Worm (Caenorhabditis elegans) whole organism, L1 larva: ENCODE data around the gene M176.11.

ENCODE experiments used
- F16B12.6 ChIP-seq: fragments of 150-350 bp; optimal IDR thresholded peaks from 2 replicates; lab custom pipeline; 2014; ENCODE audit warnings: missing biosample characterization, missing genetic modification characterization
- ama-1 ChIP-seq: fragments of 150-350 bp; optimal IDR thresholded peaks from 2 replicates; lab custom pipeline; 2014
- efl-1 ChIP-seq, 4 experiments: fragments of 150-350 bp; optimal IDR thresholded peaks in 3 of 4; peaks in 1 of 4; 1 replicate in 1 of 4; 2 replicates in 3 of 4; lab custom pipeline; 2014; ENCODE audit warnings: missing biosample characterization in 2 of 4, missing genetic modification characterization in 2 of 4, missing genetic modification reagents in 2 of 4
- elt-2 ChIP-seq: sonication (generic microtip); optimal IDR thresholded peaks from 2 replicates; lab custom pipeline; 2016; ENCODE audit warnings: missing genetic modification characterization, mild to moderate bottlenecking, inconsistent platforms, missing compliant biosample characterization, missing genetic modification reagents
- elt-3 ChIP-seq, 6 experiments: fragments of 150-350 bp in 1 of 6; sonication (generic microtip); optimal IDR thresholded peaks; 2 replicates each; lab custom pipeline; 2017 to 2018; ENCODE audit warnings: missing biosample characterization in 6 of 6, missing genetic modification characterization in 6 of 6, inconsistent platforms in 1 of 6
- jun-1 ChIP-seq: fragments of 150-350 bp; optimal IDR thresholded peaks from 2 replicates; lab custom pipeline; 2014; ENCODE audit warnings: missing biosample characterization, missing genetic modification reagents, missing genetic modification characterization
- lir-3 ChIP-seq: sonication (generic microtip); optimal IDR thresholded peaks from 2 replicates; lab custom pipeline; 2016; ENCODE audit warnings: mild to moderate bottlenecking, missing genetic modification characterization, moderate library complexity, missing compliant biosample characterization; ENCODE audit not compliant: poor library complexity
- mep-1 ChIP-seq: fragments of 150-350 bp; optimal IDR thresholded peaks from 2 replicates; lab custom pipeline; 2014; ENCODE audit warnings: missing biosample characterization, missing genetic modification characterization
- nhr-237 ChIP-seq: fragments of 150-350 bp; optimal IDR thresholded peaks from 2 replicates; lab custom pipeline; 2014; ENCODE audit warnings: missing biosample characterization, missing genetic modification characterization
- snu-23 ChIP-seq: sonication (generic microtip); optimal IDR thresholded peaks from 2 replicates; lab custom pipeline; 2016; ENCODE audit warnings: missing genetic modification characterization, missing compliant biosample characterization
- unc-62 ChIP-seq: fragments of 150-350 bp; optimal IDR thresholded peaks from 2 replicates; lab custom pipeline; 2014; ENCODE audit warnings: missing biosample characterization, missing genetic modification reagents, missing genetic modification characterization

DNA sequence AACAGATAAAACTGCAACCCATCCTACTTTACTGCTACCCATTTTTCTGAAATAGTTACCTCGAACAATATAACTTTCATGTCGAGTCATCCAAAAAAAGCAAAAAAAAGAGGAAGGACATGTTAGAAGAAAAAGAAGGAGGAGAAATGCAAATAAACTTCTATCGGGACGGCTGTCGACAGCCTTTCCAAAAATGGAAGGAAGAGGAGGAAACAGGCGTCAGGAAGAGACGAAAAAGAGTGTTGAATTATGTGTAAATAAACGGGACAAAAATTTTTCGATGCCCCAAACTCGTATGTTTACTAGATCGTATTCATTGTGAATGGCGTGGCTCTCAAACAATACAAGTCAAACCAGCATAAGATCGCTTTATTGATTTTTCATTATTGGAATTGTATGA lies 5.6 kb downstream of the M176.11 start, which contains the start of gene M176.5:
- TF ChIP-seq unc-62 (GFP tag; lab: Kevin White, UChicago) (no peak), ama-1 (lab: Kevin White, UChicago) (no peak), snu-23 (GFP tag; lab: Kevin White, UChicago) (no peak), elt-3 (tag; optimal IDR thresholded peaks at IDR 0.05; lab: Kevin White, UChicago) (no peak), jun-1 (tag; lab: Kevin White, UChicago) (no peak), mep-1 (tag; lab: Kevin White, UChicago) (no peak), F16B12.6 (tag; lab: Kevin White, UChicago) (no peak), efl-1 (optimal IDR thresholded peaks at IDR 0.05; lab: Kevin White, UChicago) (no peak), efl-1 (GFP tag; optimal IDR thresholded peaks at IDR 0.05 in 1 of 2; lab: Kevin White, UChicago) (no peak), nhr-237 (tag; lab: Kevin White, UChicago) (no peak), lir-3 (tag; lab: Kevin White, UChicago) (no peak), elt-2 (no peak)
